Worm (Caenorhabditis elegans) whole organism, L1 larva: ENCODE measurements around the gene Y54F10AL.1.

Source experiments
- C16A3.4 ChIP-seq: fragments of 150-350 bp; optimal IDR thresholded peaks from 2 replicates; lab custom pipeline; 2014; ENCODE audit warnings: missing biosample characterization, missing genetic modification characterization
- Y116A8C.19 ChIP-seq: sonication (generic microtip); optimal IDR thresholded peaks from 2 replicates; lab custom pipeline; 2016; ENCODE audit warnings: missing compliant biosample characterization, missing genetic modification characterization, borderline replicate concordance
- aha-1 ChIP-seq: fragments of 150-350 bp; optimal IDR thresholded peaks from 2 replicates; lab custom pipeline; 2014; ENCODE audit warnings: missing biosample characterization, missing genetic modification characterization
- alr-1 ChIP-seq: fragments of 200-800 bp; sonication (Bioruptor generic); optimal IDR thresholded peaks from 2 replicates; lab custom pipeline; 2018; ENCODE audit warnings: borderline replicate concordance, mild to moderate bottlenecking, missing genetic modification characterization, missing compliant biosample characterization
- blmp-1 ChIP-seq: fragments of 150-350 bp; optimal IDR thresholded peaks from 2 replicates; lab custom pipeline; 2014; ENCODE audit warnings: missing biosample characterization, missing genetic modification characterization
- ceh-88 ChIP-seq: fragments of 200-800 bp; sonication (Bioruptor generic); IDR thresholded peaks from 2 replicates; pipeline ENCODE4 v1.3.6; 2022; ENCODE audit warnings: missing genetic modification characterization, missing compliant biosample characterization
- ceh-90 ChIP-seq: sonication (generic microtip); optimal IDR thresholded peaks from 2 replicates; lab custom pipeline; 2016; ENCODE audit warnings: missing genetic modification characterization, missing compliant biosample characterization
- dpl-1 ChIP-seq, 3 experiments: fragments of 150-350 bp in 2 of 3; sonication (generic microtip) in 1 of 3; optimal IDR thresholded peaks; 2 replicates each; lab custom pipeline; 2014 to 2017; ENCODE audit warnings: missing biosample characterization in 3 of 3, missing genetic modification characterization in 3 of 3, missing genetic modification reagents in 3 of 3
- efl-3 ChIP-seq: fragments of 200-800 bp; sonication (Bioruptor generic); optimal IDR thresholded peaks from 2 replicates; lab custom pipeline; 2018; ENCODE audit warnings: mild to moderate bottlenecking, missing genetic modification characterization, missing compliant biosample characterization
- egl-27 ChIP-seq, 2 experiments: fragments of 150-350 bp in 1 of 2; sonication (generic microtip); optimal IDR thresholded peaks; 3 replicates each; lab custom pipeline; 2017 to 2018; ENCODE audit warnings: missing biosample characterization in 2 of 2, missing genetic modification characterization in 2 of 2, missing genetic modification reagents in 2 of 2
- ets-5 ChIP-seq: fragments of 200-800 bp; sonication (Bioruptor generic); IDR thresholded peaks from 2 replicates; pipeline ENCODE4 v1.3.6; 2022; ENCODE audit warnings: missing genetic modification characterization, missing compliant biosample characterization
- fkh-10 ChIP-seq: sonication (generic microtip); optimal IDR thresholded peaks from 2 replicates; lab custom pipeline; 2017; ENCODE audit warnings: missing biosample characterization, missing genetic modification reagents, missing genetic modification characterization
- fkh-4 ChIP-seq: sonication (generic microtip); optimal IDR thresholded peaks from 2 replicates; lab custom pipeline; 2016; ENCODE audit warnings: missing compliant biosample characterization, missing genetic modification characterization, borderline replicate concordance
- fkh-8 ChIP-seq: sonication (generic microtip); optimal IDR thresholded peaks from 2 replicates; lab custom pipeline; 2016; ENCODE audit warnings: mild to moderate bottlenecking, missing genetic modification characterization, missing compliant biosample characterization
- fos-1 ChIP-seq: fragments of 150-350 bp; optimal IDR thresholded peaks from 2 replicates; lab custom pipeline; 2014; ENCODE audit warnings: missing biosample characterization, missing genetic modification characterization
- grh-1 ChIP-seq: fragments of 200-800 bp; sonication (Bioruptor generic); IDR thresholded peaks from 2 replicates; pipeline ENCODE4 v1.3.6; 2022; ENCODE audit warnings: missing genetic modification reagents, missing genetic modification characterization, missing compliant biosample characterization
- hlh-4 ChIP-seq: sonication (generic microtip); optimal IDR thresholded peaks from 2 replicates; lab custom pipeline; 2016; ENCODE audit warnings: mild to moderate bottlenecking, missing genetic modification characterization, missing compliant biosample characterization
- hpl-2 ChIP-seq: fragments of 150-350 bp; optimal IDR thresholded peaks from 2 replicates; lab custom pipeline; 2014; ENCODE audit warnings: missing biosample characterization, missing genetic modification reagents, missing genetic modification characterization
- isw-1 ChIP-seq: fragments of 200-800 bp; sonication (Bioruptor generic); IDR thresholded peaks from 2 replicates; pipeline ENCODE4 v1.3.6; 2022; ENCODE audit warnings: missing genetic modification characterization, missing compliant biosample characterization
- lin-14 ChIP-seq: fragments of 200-800 bp; sonication (Bioruptor generic); optimal IDR thresholded peaks from 2 replicates; lab custom pipeline; 2018; ENCODE audit warnings: mild to moderate bottlenecking, missing genetic modification characterization, moderate library complexity, missing compliant biosample characterization
- lin-15B ChIP-seq: fragments of 150-350 bp; sonication (generic microtip); optimal IDR thresholded peaks from 3 replicates; lab custom pipeline; 2014; ENCODE audit warnings: missing biosample characterization, missing genetic modification characterization
- lin-35 ChIP-seq, 2 experiments: fragments of 150-350 bp; optimal IDR thresholded peaks; 2 replicates each; lab custom pipeline; 2014; ENCODE audit warnings: missing biosample characterization in 2 of 2, missing genetic modification characterization in 2 of 2, missing genetic modification reagents in 2 of 2
- lin-39 ChIP-seq: fragments of 150-350 bp; optimal IDR thresholded peaks from 2 replicates; lab custom pipeline; 2014; ENCODE audit warnings: missing biosample characterization, missing genetic modification reagents, missing genetic modification characterization
- lir-3 ChIP-seq: sonication (generic microtip); optimal IDR thresholded peaks from 2 replicates; lab custom pipeline; 2016; ENCODE audit warnings: mild to moderate bottlenecking, missing genetic modification characterization, moderate library complexity, missing compliant biosample characterization; ENCODE audit not compliant: poor library complexity
- lsy-2 ChIP-seq, 2 experiments: fragments of 150-350 bp; optimal IDR thresholded peaks; 2 replicates each; lab custom pipeline; 2014; ENCODE audit warnings: missing biosample characterization in 2 of 2, missing genetic modification characterization in 2 of 2
- mab-9 ChIP-seq: fragments of 200-800 bp; sonication (Bioruptor generic); IDR thresholded peaks from 2 replicates; pipeline ENCODE4 v1.3.6; 2022; ENCODE audit warnings: missing genetic modification reagents, missing genetic modification characterization, missing compliant biosample characterization
- mdl-1 ChIP-seq, 2 experiments: fragments of 150-350 bp; optimal IDR thresholded peaks; 2 replicates each; lab custom pipeline; 2014 to 2017; ENCODE audit warnings: missing biosample characterization in 2 of 2, missing genetic modification characterization in 2 of 2, inconsistent platforms in 1 of 2
- mef-2 ChIP-seq: fragments of 150-350 bp; optimal IDR thresholded peaks from 2 replicates; lab custom pipeline; 2014; ENCODE audit warnings: missing biosample characterization, missing genetic modification characterization
- mep-1 ChIP-seq: fragments of 150-350 bp; optimal IDR thresholded peaks from 2 replicates; lab custom pipeline; 2014; ENCODE audit warnings: missing biosample characterization, missing genetic modification characterization
- nhr-11 ChIP-seq: fragments of 150-350 bp; optimal IDR thresholded peaks from 2 replicates; lab custom pipeline; 2014; ENCODE audit warnings: missing biosample characterization, missing genetic modification characterization
- nhr-47 ChIP-seq: sonication (generic microtip); optimal IDR thresholded peaks from 2 replicates; lab custom pipeline; 2016; ENCODE audit warnings: mild to moderate bottlenecking, missing genetic modification characterization, moderate library complexity, missing compliant biosample characterization
- nhr-71 ChIP-seq: sonication (generic microtip); optimal IDR thresholded peaks from 2 replicates; lab custom pipeline; 2016; ENCODE audit warnings: mild to moderate bottlenecking, missing genetic modification characterization, moderate library complexity, missing compliant biosample characterization
- nhr-76 ChIP-seq: sonication (generic microtip); optimal IDR thresholded peaks from 2 replicates; lab custom pipeline; 2017; ENCODE audit warnings: missing biosample characterization, missing genetic modification characterization
- nhr-77 ChIP-seq: fragments of 150-350 bp; optimal IDR thresholded peaks from 2 replicates; lab custom pipeline; 2014; ENCODE audit warnings: missing biosample characterization, missing genetic modification characterization
- nhr-85 ChIP-seq: sonication (generic microtip); peaks from one replicate; lab custom pipeline; 2016; ENCODE audit warnings: missing genetic modification characterization, inconsistent platforms, missing compliant biosample characterization
- nhr-90 ChIP-seq: sonication (generic microtip); optimal IDR thresholded peaks from 2 replicates; lab custom pipeline; 2016; ENCODE audit warnings: mild to moderate bottlenecking, missing genetic modification characterization, missing compliant biosample characterization; ENCODE audit not compliant: poor library complexity
- pax-3 ChIP-seq: fragments of 200-800 bp; sonication (Bioruptor generic); optimal IDR thresholded peaks from 2 replicates; lab custom pipeline; 2018; ENCODE audit warnings: mild to moderate bottlenecking, missing genetic modification characterization, moderate library complexity, missing compliant biosample characterization
- pqm-1 ChIP-seq: sonication (generic microtip); optimal IDR thresholded peaks from 3 replicates; lab custom pipeline; 2017; ENCODE audit warnings: missing biosample characterization, missing genetic modification characterization
- rnt-1 ChIP-seq: sonication (generic microtip); optimal IDR thresholded peaks from 2 replicates; lab custom pipeline; 2016; ENCODE audit warnings: mild to moderate bottlenecking, missing genetic modification characterization, moderate library complexity, missing compliant biosample characterization
- snpc-4 ChIP-seq: fragments of 150-350 bp; optimal IDR thresholded peaks from 2 replicates; lab custom pipeline; 2014; ENCODE audit warnings: missing biosample characterization, missing genetic modification characterization
- sox-4 ChIP-seq: sonication (generic microtip); optimal IDR thresholded peaks from 2 replicates; lab custom pipeline; 2016; ENCODE audit warnings: missing genetic modification characterization, missing compliant biosample characterization
- sptf-1 ChIP-seq: fragments of 150-350 bp; optimal IDR thresholded peaks from 2 replicates; lab custom pipeline; 2014; ENCODE audit warnings: missing biosample characterization, missing genetic modification characterization
- swsn-7 ChIP-seq: sonication (generic microtip); optimal IDR thresholded peaks from 2 replicates; lab custom pipeline; 2016; ENCODE audit warnings: missing genetic modification characterization, missing compliant biosample characterization
- unc-130 ChIP-seq: fragments of 150-350 bp; optimal IDR thresholded peaks from 2 replicates; lab custom pipeline; 2017; ENCODE audit warnings: missing biosample characterization, missing genetic modification characterization, inconsistent platforms
- unc-62 ChIP-seq: fragments of 150-350 bp; optimal IDR thresholded peaks from 2 replicates; lab custom pipeline; 2014; ENCODE audit warnings: missing biosample characterization, missing genetic modification reagents, missing genetic modification characterization
- unc-86 ChIP-seq: sonication (generic microtip); optimal IDR thresholded peaks from 2 replicates; lab custom pipeline; 2016; ENCODE audit warnings: missing genetic modification characterization, missing compliant biosample characterization
- unc-98 ChIP-seq: fragments of 200-800 bp; sonication (Bioruptor generic); IDR thresholded peaks from 2 replicates; pipeline ENCODE4 v1.3.6; 2022; ENCODE audit warnings: missing genetic modification characterization, missing compliant biosample characterization
- vab-15 ChIP-seq: sonication (generic microtip); optimal IDR thresholded peaks from 2 replicates; lab custom pipeline; 2017; ENCODE audit warnings: missing genotype, mild to moderate bottlenecking, missing genetic modification characterization, missing compliant biosample characterization
- xbp-1 ChIP-seq: sonication (generic microtip); optimal IDR thresholded peaks from 2 replicates; lab custom pipeline; 2016; ENCODE audit warnings: missing genetic modification characterization, missing compliant biosample characterization
- zip-4 ChIP-seq: fragments of 200-800 bp; sonication (Bioruptor generic); optimal IDR thresholded peaks from 2 replicates; lab custom pipeline; 2018; ENCODE audit warnings: mild to moderate bottlenecking, missing genetic modification characterization, moderate library complexity, missing compliant biosample characterization

The Y54F10AL.1 gene

DNA sequence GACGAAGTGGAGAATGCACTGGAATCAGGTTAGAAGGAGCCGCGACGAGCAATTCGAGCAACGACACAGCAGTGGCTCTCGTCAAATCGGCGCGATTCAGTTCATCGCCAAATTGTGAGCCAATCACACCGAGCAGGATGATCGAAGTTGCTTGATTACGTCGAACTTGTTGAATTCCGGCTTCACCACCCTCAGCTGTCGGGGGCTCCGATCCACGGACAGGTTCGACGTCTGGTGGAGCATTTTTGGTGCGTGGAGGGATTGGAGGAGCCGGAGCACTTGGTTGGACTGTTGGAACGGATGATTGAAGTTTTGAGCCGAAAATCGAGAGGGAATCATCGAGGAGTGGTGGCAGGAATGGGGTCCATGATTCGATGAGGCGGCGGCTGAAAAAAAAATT, 28.0 kb downstream of the Y54F10AL.1 start:
- no peak for TF ChIP-seq lin-14 (GFP tag; lab: Kevin White, UChicago)
- TF ChIP-seq snpc-4 (tag; lab: Kevin White, UChicago), result no peak
- TF ChIP-seq ceh-88 (GFP tag; lab: Robert Waterston, UW), result no peak
- no peak for TF ChIP-seq unc-86 (tag; lab: Kevin White, UChicago)
- no peak for TF ChIP-seq nhr-47 (tag; lab: Kevin White, UChicago)
- no peak for TF ChIP-seq nhr-76

- TF ChIP-seq mep-1 (tag; lab: Kevin White, UChicago) (peak; percentile 98), C16A3.4 (tag; lab: Kevin White, UChicago) (peak; percentile 95), egl-27 (tag; optimal IDR thresholded peaks at IDR 0.05; lab: Kevin White, UChicago) (peak in 1 of 2 experiments; percentile 74), fkh-4 (tag; lab: Kevin White, UChicago) (peak; percentile 49), unc-130 (tag; lab: Kevin White, UChicago) (peak; percentile 74), lin-15B (tag; lab: Kevin White, UChicago) (peak; percentile 89), hpl-2 (GFP tag; lab: Kevin White, UChicago) (peak; percentile 79), dpl-1 (GFP tag; optimal IDR thresholded peaks at IDR 0.05; lab: Kevin White, UChicago) (peak; percentile 86 to 88 (median 88)), lin-35 (GFP tag; optimal IDR thresholded peaks at IDR 0.05; lab: Kevin White, UChicago) (peak; percentile 92), isw-1 (peak; percentile 97), pqm-1 (tag; lab: Kevin White, UChicago) (no peak), nhr-11 (tag; lab: Kevin White, UChicago) (peak; percentile 88), alr-1 (no peak), unc-62 (no peak), Y116A8C.19 (tag; lab: Kevin White, UChicago) (no peak), mef-2 (peak; percentile 59), ceh-88 (GFP tag; lab: Robert Waterston, UW) (peak; percentile 77), grh-1 (GFP tag; lab: Robert Waterston, UW) (peak; percentile 81), vab-15 (tag; lab: Kevin White, UChicago) (peak; percentile 36), sptf-1 (no peak), lsy-2 (tag; optimal IDR thresholded peaks at IDR 0.05; lab: Kevin White, UChicago) (peak; percentile 96 to 97), xbp-1 (tag; lab: Kevin White, UChicago) (peak; percentile 93), nhr-85 (peak; percentile 92), mdl-1 (tag; optimal IDR thresholded peaks at IDR 0.05; lab: Kevin White, UChicago) (peak in 1 of 2 experiments; percentile 76), fkh-8 (tag; lab: Kevin White, UChicago) (peak; percentile 96), fkh-10 (GFP tag; lab: Kevin White, UChicago) (peak; percentile 73), lir-3 (tag; lab: Kevin White, UChicago) (no peak), sox-4 (tag; lab: Kevin White, UChicago) (peak; percentile 80), ets-5 (GFP tag; lab: Robert Waterston, UW) (no peak), nhr-77 (peak; percentile 87), mab-9 (GFP tag; lab: Robert Waterston, UW) (peak; percentile 74), zip-4 (GFP tag; lab: Kevin White, UChicago) (peak; percentile 69), aha-1 (peak; percentile 73), ceh-90 (tag; lab: Kevin White, UChicago) (no peak), nhr-76 (no peak), nhr-90 (tag; lab: Kevin White, UChicago) (peak; percentile 91), rnt-1 (no peak), nhr-71 (tag; lab: Kevin White, UChicago) (peak; percentile 96), unc-98 (GFP tag; lab: Robert Waterston, UW) (no peak), efl-3 (GFP tag; lab: Kevin White, UChicago) (no peak), nhr-47 (tag; lab: Kevin White, UChicago) (peak; percentile 97), lin-39 (peak; percentile 93), fos-1 (tag; lab: Kevin White, UChicago) (peak; percentile 78), swsn-7 (tag; lab: Kevin White, UChicago) (peak; percentile 92), pax-3 (peak; percentile 84), blmp-1 (peak; percentile 78), hlh-4 (tag; lab: Kevin White, UChicago) (no peak)
Measured at ce11 chrIII:2528621-2529113, 41.2 kb downstream of the Y54F10AL.1 start, which contains the start of the genes Y54F10AM.15, rbc-2 and ndua-8. Y54F10AM.15 (minus strand) TSS chrIII:2528679. rbc-2 (minus strand) TSS chrIII:2528689. ndua-8 (plus strand) TSS chrIII:2529063.
